Fruit fly (Drosophila melanogaster): ENCODE data around the gene ATPsynepsilonL.

DNA sequence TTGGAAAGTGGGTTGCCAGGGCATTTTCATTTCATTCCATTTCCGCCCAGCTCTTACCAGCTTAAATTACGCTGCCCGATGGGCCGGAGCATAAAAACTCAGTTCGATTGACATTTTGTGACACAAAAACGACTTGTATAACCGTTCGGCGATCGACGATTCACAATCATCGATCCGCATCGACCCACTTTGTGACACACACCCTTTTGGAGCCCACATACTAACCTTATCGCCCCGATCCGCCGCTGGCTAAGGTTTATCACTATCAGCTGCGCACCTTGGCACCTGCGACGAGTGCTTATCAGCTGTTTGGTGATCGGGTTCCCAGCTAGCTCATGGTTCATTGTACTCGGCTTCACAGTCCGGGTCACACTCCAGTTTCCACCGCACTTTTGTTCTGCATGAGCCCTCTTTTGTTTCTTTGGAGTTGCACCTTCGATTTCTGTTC is 22.1 kb upstream of the ATPsynepsilonL start:
- TF ChIP-seq achi (GFP tag; optimal IDR thresholded peaks at IDR 0.05), result no peak
- TF ChIP-seq eg (GFP tag; IDR thresholded peaks at IDR 0.05), result no peak
- TF ChIP-seq lz (GFP tag; optimal IDR thresholded peaks at IDR 0.05), result no peak
- no peak for TF ChIP-seq CG11902 (GFP tag; optimal IDR thresholded peaks at IDR 0.05)
- no peak for TF ChIP-seq cyc (GFP tag; optimal IDR thresholded peaks at IDR 0.05)
- no peak for TF ChIP-seq CG16779 (tag; optimal IDR thresholded peaks at IDR 0.05)
- no peak for TF ChIP-seq Blimp-1 (GFP tag; optimal IDR thresholded peaks at IDR 0.05)
- no peak for TF ChIP-seq Sox102F (GFP tag; optimal IDR thresholded peaks at IDR 0.05)
- no peak for TF ChIP-seq Eip93F (GFP tag; optimal IDR thresholded peaks at IDR 0.05)
- no peak for TF ChIP-seq CG9139 (GFP tag; optimal IDR thresholded peaks at IDR 0.05)
- TF ChIP-seq fkh (GFP tag; optimal IDR thresholded peaks at IDR 0.05), result no peak
- no peak for TF ChIP-seq CG31627 (GFP tag; optimal IDR thresholded peaks at IDR 0.05)
